Fruit fly (Drosophila melanogaster): ENCODE results near the gene CG12011.

CG12011 gene

DNA sequence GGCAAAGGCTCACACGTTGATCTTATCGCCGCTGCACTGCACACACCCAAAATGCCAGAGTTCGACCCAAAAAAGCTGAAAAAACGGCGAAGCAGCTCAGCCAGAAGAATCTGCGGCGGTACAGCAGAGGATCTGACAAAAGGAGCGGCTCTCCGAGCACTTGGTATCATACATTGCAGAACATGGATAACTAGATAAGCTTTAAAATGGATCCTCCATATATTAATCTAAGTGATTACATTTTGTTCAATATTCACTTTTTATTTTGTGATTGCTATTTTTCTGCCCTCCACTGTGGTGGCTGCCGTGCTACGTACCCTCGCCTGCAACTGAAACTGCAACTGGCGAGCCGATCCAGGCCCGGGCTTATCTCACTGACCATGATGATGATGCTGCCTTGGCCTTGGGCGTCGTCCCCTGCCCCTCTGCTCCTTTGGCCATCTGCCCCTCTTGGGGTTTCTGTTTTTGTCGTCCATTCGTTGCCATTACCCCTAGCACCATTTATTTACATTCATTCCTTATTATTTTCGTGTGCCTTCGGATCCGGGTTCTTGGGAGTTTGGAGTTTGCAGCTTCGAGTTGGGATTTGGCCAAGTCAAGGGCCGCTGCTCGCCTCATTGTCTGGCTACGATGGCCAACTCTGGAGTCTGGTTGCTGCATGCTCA lies 2.2 kb upstream of the CG12011 start (continued):
- TF ChIP-seq CG11695 (GFP tag; IDR thresholded peaks at IDR 0.05) (0 out of 3 replicates have a peak, but pooled peaks have one; percentile 23), lola (GFP tag; optimal IDR thresholded peaks at IDR 0.05) (no peak), CG8765 (GFP tag; IDR thresholded peaks at IDR 0.05) (peak; percentile 25; the same call in 1 of the 2 replicates), dysf (GFP tag; IDR thresholded peaks at IDR 0.05) (0 out of 3 replicates have a peak, but pooled peaks have one; percentile 14), bsh (GFP tag; optimal IDR thresholded peaks at IDR 0.05) (peak in 1 of 2 experiments; percentile 80), trh (GFP tag; optimal IDR thresholded peaks at IDR 0.05) (no peak), CG11504 (tag; optimal IDR thresholded peaks at IDR 0.05) (peak; percentile 4), bowl (GFP tag; IDR thresholded peaks at IDR 0.05) (no peak), Ptx1 (GFP tag; IDR thresholded peaks at IDR 0.05) (0 out of 2 replicates have a peak, but pooled peaks have one; percentile 14), Atf6 (GFP tag; IDR thresholded peaks at IDR 0.05) (no peak), CG11247 (GFP tag; IDR thresholded peaks at IDR 0.05) (0 out of 2 replicates have a peak, but pooled peaks have one; percentile 16), vvl (GFP tag; IDR thresholded peaks at IDR 0.05) (0 out of 2 replicates have a peak, but pooled peaks have one; percentile 30), CG10366 (GFP tag; IDR thresholded peaks at IDR 0.05) (peak; percentile 14; the same call in 1 of the 2 replicates), slbo (GFP tag; IDR thresholded peaks at IDR 0.05) (0 out of 2 replicates have a peak, but pooled peaks have one; percentile 7), CG16779 (GFP tag; IDR thresholded peaks at IDR 0.05) (no peak), Gug (GFP tag; IDR thresholded peaks at IDR 0.05) (0 out of 4 replicates have a peak, but pooled peaks have one; percentile 11), Awh (GFP tag; IDR thresholded peaks at IDR 0.05) (0 out of 2 replicates have a peak, but pooled peaks have one; percentile 34), lmd (GFP tag; IDR thresholded peaks at IDR 0.05) (peak; percentile 39; the same call in 1 of the 2 replicates), croc (GFP tag; conservative IDR thresholded peaks at IDR 0.05) (peak; percentile 25; the same call in 1 of the 3 replicates), gce (GFP tag; IDR thresholded peaks at IDR 0.05) (no peak), ci (GFP tag; IDR thresholded peaks at IDR 0.05) (peak; percentile 58; the same call in 1 of the 3 replicates), corto (GFP tag; optimal IDR thresholded peaks at IDR 0.05) (peak; percentile 65), nom (GFP tag; optimal IDR thresholded peaks at IDR 0.05) (peak; percentile 77), Rx (GFP tag; IDR thresholded peaks at IDR 0.05) (0 out of 2 replicates have a peak, but pooled peaks have one; percentile 19), CG1603 (tag; optimal IDR thresholded peaks at IDR 0.05) (peak; percentile 55), CG4820 (GFP tag; optimal IDR thresholded peaks at IDR 0.05) (no peak), pita (GFP tag; optimal IDR thresholded peaks at IDR 0.05) (no peak), CG17328 (GFP tag; IDR thresholded peaks at IDR 0.05) (peak; percentile 45), fd96Cb (tag; optimal IDR thresholded peaks at IDR 0.05) (no peak), row (GFP tag; IDR thresholded peaks at IDR 0.05) (peak; percentile 43; the same call in 1 of the 3 replicates), dmrt11E (tag; optimal IDR thresholded peaks at IDR 0.05) (peak; percentile 43), zfh1 (GFP tag; IDR thresholded peaks at IDR 0.05) (peak; percentile 49; the same call in 2 of the 3 replicates), CG11696 (GFP tag; IDR thresholded peaks at IDR 0.05) (peak; percentile 73), Xrp1 (GFP tag; IDR thresholded peaks at IDR 0.05) (peak; percentile 49), Deaf1 (tag; optimal IDR thresholded peaks at IDR 0.05) (no peak), esg (GFP tag; conservative IDR thresholded peaks at IDR 0.05) (peak; percentile 26; the same call in 1 of the 2 replicates), prd (optimal IDR thresholded peaks at IDR 0.05) (no peak), prd (GFP tag; IDR thresholded peaks at IDR 0.05) (peak; percentile 61; the same call in 2 of the 3 replicates)

DNA sequence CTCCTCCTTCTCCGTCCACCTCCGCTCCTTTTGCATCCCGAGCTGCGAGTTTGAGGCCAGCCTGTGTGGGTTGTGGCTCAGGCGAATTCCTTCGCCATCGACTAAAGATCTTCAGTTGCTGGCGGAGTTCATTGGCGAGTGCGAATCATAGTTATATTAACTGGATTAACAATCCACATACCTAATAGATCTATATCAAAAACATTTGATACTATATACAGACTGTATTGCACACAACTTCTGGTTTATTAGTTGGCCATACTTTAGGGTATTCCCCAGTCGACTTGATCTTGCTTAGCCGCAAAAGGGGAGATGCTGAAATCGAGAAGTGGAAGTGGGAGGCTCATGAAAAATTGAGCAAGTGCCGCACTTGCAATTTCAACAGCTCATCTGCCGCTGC lies 1.6 kb upstream of the CG12011 start:
- no peak for TF ChIP-seq CG13296 (GFP tag; optimal IDR thresholded peaks at IDR 0.05)
- no peak for TF ChIP-seq Dfd (GFP tag; optimal IDR thresholded peaks at IDR 0.05)
- TF ChIP-seq rib (GFP tag; IDR thresholded peaks at IDR 0.05): no peak
- TF ChIP-seq Sry-δ (GFP tag; optimal IDR thresholded peaks at IDR 0.05): no peak
- no peak for TF ChIP-seq NK7.1 (GFP tag; optimal IDR thresholded peaks at IDR 0.05)
- TF ChIP-seq bcd (GFP tag; optimal IDR thresholded peaks at IDR 0.05): no peak
- TF ChIP-seq E2f1 (GFP tag; IDR thresholded peaks at IDR 0.05): no peak
- TF ChIP-seq Taf1 (GFP tag; IDR thresholded peaks at IDR 0.05): no peak
- TF ChIP-seq CG4820 (GFP tag; optimal IDR thresholded peaks at IDR 0.05): no peak
- no peak for TF ChIP-seq CG2120 (GFP tag; optimal IDR thresholded peaks at IDR 0.05)
- TF ChIP-seq nau (GFP tag; optimal IDR thresholded peaks at IDR 0.05): no peak
- no peak for TF ChIP-seq corto (GFP tag; optimal IDR thresholded peaks at IDR 0.05)
- TF ChIP-seq CG18599 (GFP tag; optimal IDR thresholded peaks at IDR 0.05): no peak
- no peak for TF ChIP-seq CG13123 (GFP tag; optimal IDR thresholded peaks at IDR 0.05)
- TF ChIP-seq sens-2 (GFP tag; IDR thresholded peaks at IDR 0.05): no peak
- TF ChIP-seq Sox100B (GFP tag; optimal IDR thresholded peaks at IDR 0.05): no peak
